Worm (Caenorhabditis elegans) whole organism, L4/young adult: ENCODE measurements around the gene B0281.6.

ENCODE experiments used
- W03F9.2 ChIP-seq: fragments of 150-350 bp; optimal IDR thresholded peaks from 2 replicates; lab custom pipeline; 2014; ENCODE audit warnings: missing biosample characterization, missing genetic modification characterization
- dao-5 ChIP-seq: sonication (generic microtip); optimal IDR thresholded peaks from 2 replicates; lab custom pipeline; 2016; ENCODE audit warnings: missing genotype, missing genetic modification characterization, moderate library complexity, missing compliant biosample characterization

DNA sequence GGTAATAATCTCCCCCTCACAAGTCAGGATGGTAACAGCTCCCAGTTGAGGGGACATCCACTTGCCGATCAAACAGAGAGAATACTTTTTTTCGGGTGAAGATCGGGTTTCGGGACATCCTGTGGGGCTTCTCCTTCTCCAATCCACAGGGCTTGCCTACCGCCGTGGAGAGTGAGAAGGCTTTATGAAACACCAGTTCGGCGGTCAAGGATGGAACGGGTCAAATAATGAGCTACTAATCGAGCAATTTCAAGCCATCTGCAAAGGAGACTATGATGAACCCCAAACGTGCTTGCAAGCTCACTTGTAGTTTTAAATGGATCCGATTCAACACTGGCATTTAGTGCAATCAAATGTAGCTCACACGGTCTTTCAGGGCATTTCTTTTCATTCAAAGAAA is 17.5 kb downstream of the B0281.6 start:
- TF ChIP-seq dao-5 (tag; lab: Kevin White, UChicago) (no peak), W03F9.2 (tag; lab: Kevin White, UChicago) (no peak)
